Worm (Caenorhabditis elegans) whole organism, midembryonic: ENCODE measurements around the gene srsy-1.

ENCODE experiments used
- cog-1 ChIP-seq: sonication (generic microtip); optimal IDR thresholded peaks from 2 replicates; lab custom pipeline; 2016; ENCODE audit warnings: missing genetic modification characterization, missing compliant biosample characterization
- flt-1 ChIP-seq: fragments of 200-800 bp; sonication (Bioruptor generic); IDR thresholded peaks from 2 replicates; pipeline ENCODE4 v1.3.6; 2022; ENCODE audit warnings: missing genetic modification characterization, missing compliant biosample characterization
- klf-2 ChIP-seq: fragments of 200-800 bp; sonication (Bioruptor generic); conservative IDR thresholded peaks from 2 replicates; pipeline ENCODE4 v1.3.6; 2022; ENCODE audit warnings: missing genetic modification reagents, missing genetic modification characterization, missing compliant biosample characterization
- med-1 ChIP-seq: sonication (generic microtip); optimal IDR thresholded peaks from 2 replicates; lab custom pipeline; 2017; ENCODE audit warnings: missing genetic modification characterization, mild to moderate bottlenecking, missing compliant biosample characterization, antibody characterized with exemption, missing genetic modification reagents; ENCODE audit not compliant: insufficient read depth
- ref-1 ChIP-seq: fragments of 200-800 bp; sonication (Bioruptor generic); conservative IDR thresholded peaks from 2 replicates; pipeline ENCODE4 v1.3.6; 2022; ENCODE audit warnings: missing genetic modification reagents, missing genetic modification characterization, missing compliant biosample characterization
- ztf-23 ChIP-seq: fragments of 200-800 bp; sonication (Bioruptor generic); IDR thresholded peaks from 2 replicates; pipeline ENCODE4 v1.3.6; 2022; ENCODE audit warnings: missing genetic modification reagents, missing genetic modification characterization, missing compliant biosample characterization
- ztf-29 ChIP-seq: fragments of 200-800 bp; sonication (Bioruptor generic); IDR thresholded peaks from 2 replicates; pipeline ENCODE4 v1.3.6; 2022; ENCODE audit warnings: missing genetic modification reagents, missing genetic modification characterization, missing compliant biosample characterization

Gene srsy-1

DNA sequence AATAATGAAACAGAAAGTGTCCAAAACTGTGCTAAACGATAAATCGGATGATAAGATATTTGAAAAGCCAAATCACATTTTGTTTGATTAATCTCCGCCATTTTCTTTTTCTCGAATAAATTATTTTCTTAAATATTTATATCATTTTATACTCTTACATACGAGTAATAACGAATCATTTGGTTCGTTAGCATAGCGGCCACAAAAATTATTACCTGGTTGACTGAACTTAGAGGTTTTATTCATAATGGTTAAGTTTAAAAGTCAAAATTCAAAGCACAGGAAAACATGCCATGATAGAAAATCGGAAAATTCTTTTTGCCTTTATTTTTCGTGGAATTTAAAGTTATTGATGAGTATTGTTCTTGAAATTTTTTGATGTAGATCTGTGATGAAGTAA, 47.5 kb downstream of the srsy-1 start, which contains the start of gene srb-5:
srb-5 (minus strand) TSS at position 101 of the 400 bp plus-strand sequence.
- TF ChIP-seq klf-2 (GFP tag; lab: Robert Waterston, UW) = no peak
- TF ChIP-seq flt-1 = no peak
- TF ChIP-seq ztf-23 = no peak
- no peak for TF ChIP-seq med-1
- no peak for TF ChIP-seq cog-1 (tag; lab: Kevin White, UChicago)

DNA sequence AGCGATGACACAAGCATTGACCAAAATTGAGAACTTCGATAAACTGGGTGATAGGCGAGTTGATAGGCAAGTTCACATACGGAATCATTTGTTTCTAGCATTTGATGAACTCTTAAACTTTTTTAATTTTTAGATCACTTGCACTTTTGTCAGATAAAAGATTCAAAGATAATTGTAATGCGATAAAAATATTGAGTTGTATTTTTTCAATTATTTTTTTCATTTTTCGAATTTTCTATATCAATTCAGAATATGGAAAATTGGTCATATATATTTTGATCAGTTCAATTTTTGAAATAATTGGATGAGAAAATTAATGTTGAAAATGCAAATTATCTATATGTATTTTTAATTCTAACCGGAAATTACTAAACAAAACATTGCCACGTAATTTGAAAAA, 50.9 kb downstream of the srsy-1 start, which contains the start of gene srb-3:
srb-3 (minus strand) TSS at position 101 of the 400 bp plus-strand sequence.
- TF ChIP-seq ref-1 (GFP tag; lab: Robert Waterston, UW) (no peak), ztf-29 (no peak), klf-2 (GFP tag; lab: Robert Waterston, UW) (no peak), ztf-23 (no peak)
